Fruit fly (Drosophila melanogaster): Measurements from ENCODE around the gene Sol1.

Gene Sol1

dm6 chr3R:12426310-12426653 lies 40.2 kb downstream of the Sol1 start, which contains the start of gene NANS:
Gene NANS (plus strand): TSS chr3R:12426578.
- TF ChIP-seq fru (GFP tag; optimal IDR thresholded peaks at IDR 0.05) (no peak), sage (GFP tag; optimal IDR thresholded peaks at IDR 0.05) (no peak), foxo (GFP tag; optimal IDR thresholded peaks at IDR 0.05) (no peak), dmrt93B (GFP tag; optimal IDR thresholded peaks at IDR 0.05) (no peak), dl (GFP tag; optimal IDR thresholded peaks at IDR 0.05; ENCODE audit: insufficient read depth in 1 of 2, partially characterized antibody in 2 of 2) (no peak), brk (GFP tag; optimal IDR thresholded peaks at IDR 0.05) (no peak), Mio (GFP tag; optimal IDR thresholded peaks at IDR 0.05) (no peak), br (GFP tag; optimal IDR thresholded peaks at IDR 0.05) (no peak), Rel (GFP tag; optimal IDR thresholded peaks at IDR 0.05) (no peak), Rel (tag; optimal IDR thresholded peaks at IDR 0.05) (no peak)

dm6 chr3R:12429120-12429610 lies 43.1 kb downstream of the Sol1 start, which contains the start of the genes CG5641 and CG5245:
Gene CG5641 (minus strand): TSS chr3R:12429282.
Gene CG5245 (plus strand): TSS chr3R:12429560.
- TF ChIP-seq Dfd (GFP tag; optimal IDR thresholded peaks at IDR 0.05), result no peak
- TF ChIP-seq sage (GFP tag; optimal IDR thresholded peaks at IDR 0.05), result no peak
- no peak for TF ChIP-seq h (GFP tag; optimal IDR thresholded peaks at IDR 0.05)
- TF ChIP-seq Rel (GFP tag; optimal IDR thresholded peaks at IDR 0.05), result no peak
- TF ChIP-seq Rel (tag; optimal IDR thresholded peaks at IDR 0.05), result peak; percentile 66

- TF ChIP-seq Rel (GFP tag; optimal IDR thresholded peaks at IDR 0.05) (no peak), Rel (tag; optimal IDR thresholded peaks at IDR 0.05) (peak; percentile 99), HLH106 (tag; optimal IDR thresholded peaks at IDR 0.05) (peak; percentile 11), foxo (GFP tag; optimal IDR thresholded peaks at IDR 0.05) (peak in 1 of 2 experiments; percentile 48), Myc (optimal IDR thresholded peaks at IDR 0.05) (peak; percentile 38), sv (GFP tag; optimal IDR thresholded peaks at IDR 0.05) (no peak), Jra (GFP tag; optimal IDR thresholded peaks at IDR 0.05) (no peak), fru (GFP tag; optimal IDR thresholded peaks at IDR 0.05) (no peak), rgr (GFP tag; optimal IDR thresholded peaks at IDR 0.05) (peak; percentile 29), psq (GFP tag; optimal IDR thresholded peaks at IDR 0.05) (peak; percentile 12), jim (GFP tag; optimal IDR thresholded peaks at IDR 0.05) (no peak), brk (GFP tag; optimal IDR thresholded peaks at IDR 0.05) (no peak), Sp1 (GFP tag; optimal IDR thresholded peaks at IDR 0.05) (peak; percentile 9), ey (GFP tag; optimal IDR thresholded peaks at IDR 0.05) (peak; percentile 28)
Measured at dm6 chr3R:12431030-12431489, 45.0 kb downstream of the Sol1 start, which contains the start of gene Prosalpha2. Gene Prosalpha2 (plus strand): TSS chr3R:12431321.

- peak; percentile 56 for TF ChIP-seq CG9705 (GFP tag; optimal IDR thresholded peaks at IDR 0.05)
- TF ChIP-seq Mio (GFP tag; optimal IDR thresholded peaks at IDR 0.05), result no peak
- TF ChIP-seq jim (GFP tag; optimal IDR thresholded peaks at IDR 0.05), result no peak
- no peak for TF ChIP-seq Rel (GFP tag; optimal IDR thresholded peaks at IDR 0.05)
- TF ChIP-seq Rel (tag; optimal IDR thresholded peaks at IDR 0.05), result peak; percentile 70
- TF ChIP-seq dmrt93B (GFP tag; optimal IDR thresholded peaks at IDR 0.05), result no peak
- TF ChIP-seq h (GFP tag; optimal IDR thresholded peaks at IDR 0.05), result no peak
- no peak for TF ChIP-seq br (GFP tag; optimal IDR thresholded peaks at IDR 0.05)
- no peak for TF ChIP-seq Hr78 (GFP tag; optimal IDR thresholded peaks at IDR 0.05)
- peak in 1 of 2 experiments; percentile 60 for TF ChIP-seq foxo (GFP tag; optimal IDR thresholded peaks at IDR 0.05)
- TF ChIP-seq Hr83 (GFP tag; optimal IDR thresholded peaks at IDR 0.05; ENCODE audit: poor library complexity, severe bottlenecking), result no peak
- no peak for TF ChIP-seq N (GFP tag; optimal IDR thresholded peaks at IDR 0.05)
- no peak for TF ChIP-seq pan (optimal IDR thresholded peaks at IDR 0.05)
- TF ChIP-seq Myc (optimal IDR thresholded peaks at IDR 0.05), result peak; percentile 95
- TF ChIP-seq OdsH (GFP tag; optimal IDR thresholded peaks at IDR 0.05), result peak; percentile 32
- TF ChIP-seq tai (GFP tag; optimal IDR thresholded peaks at IDR 0.05), result no peak
- TF ChIP-seq Sp1 (GFP tag; optimal IDR thresholded peaks at IDR 0.05), result peak; percentile 68
- TF ChIP-seq sv (GFP tag; optimal IDR thresholded peaks at IDR 0.05), result no peak
- no peak for TF ChIP-seq dsf (GFP tag; optimal IDR thresholded peaks at IDR 0.05; ENCODE audit: borderline replicate concordance)
- TF ChIP-seq psq (GFP tag; optimal IDR thresholded peaks at IDR 0.05), result peak; percentile 46
- TF ChIP-seq ey (GFP tag; optimal IDR thresholded peaks at IDR 0.05), result no peak
- no peak for TF ChIP-seq fru (GFP tag; optimal IDR thresholded peaks at IDR 0.05)
- no peak for TF ChIP-seq lola (GFP tag; optimal IDR thresholded peaks at IDR 0.05)
- TF ChIP-seq Jra (GFP tag; optimal IDR thresholded peaks at IDR 0.05), result no peak
- TF ChIP-seq Vsx2 (GFP tag; optimal IDR thresholded peaks at IDR 0.05; ENCODE audit: partially characterized antibody), result no peak
- no peak for TF ChIP-seq Dfd (GFP tag; optimal IDR thresholded peaks at IDR 0.05)
- no peak for TF ChIP-seq Dif (GFP tag; optimal IDR thresholded peaks at IDR 0.05; ENCODE audit: partially characterized antibody)
- TF ChIP-seq CG32264 (GFP tag; optimal IDR thresholded peaks at IDR 0.05), result no peak
- TF ChIP-seq sage (GFP tag; optimal IDR thresholded peaks at IDR 0.05), result no peak
- no peak for TF ChIP-seq Abd-B (GFP tag; optimal IDR thresholded peaks at IDR 0.05)
- no peak for TF ChIP-seq brk (GFP tag; optimal IDR thresholded peaks at IDR 0.05)
- TF ChIP-seq woc (GFP tag; optimal IDR thresholded peaks at IDR 0.05), result no peak
- no peak for TF ChIP-seq CrebA (GFP tag; optimal IDR thresholded peaks at IDR 0.05; ENCODE audit: borderline replicate concordance)
- TF ChIP-seq HLH106 (tag; optimal IDR thresholded peaks at IDR 0.05), result peak; percentile 74
- no peak for TF ChIP-seq usp (GFP tag; optimal IDR thresholded peaks at IDR 0.05)
- TF ChIP-seq GATAd (GFP tag; optimal IDR thresholded peaks at IDR 0.05), result no peak
- TF ChIP-seq rgr (GFP tag; optimal IDR thresholded peaks at IDR 0.05), result peak; percentile 18
- TF ChIP-seq dl (GFP tag; optimal IDR thresholded peaks at IDR 0.05; ENCODE audit: insufficient read depth in 1 of 2, partially characterized antibody in 2 of 2), result no peak
- TF ChIP-seq Hnf4 (GFP tag; optimal IDR thresholded peaks at IDR 0.05), result no peak
Measured at dm6 chr3R:12433764-12434163, 47.7 kb downstream of the Sol1 start, which contains the start of the genes Aos1 and Srlp. Gene Aos1 (minus strand): TSS chr3R:12433822. Gene Srlp (plus strand): TSS chr3R:12434098.
